Worm (Caenorhabditis elegans): ENCODE results near the gene T02G5.15.
A peak's percentile ranks its signal among the peaks of the same experiment; 100 is the strongest.

DNA sequence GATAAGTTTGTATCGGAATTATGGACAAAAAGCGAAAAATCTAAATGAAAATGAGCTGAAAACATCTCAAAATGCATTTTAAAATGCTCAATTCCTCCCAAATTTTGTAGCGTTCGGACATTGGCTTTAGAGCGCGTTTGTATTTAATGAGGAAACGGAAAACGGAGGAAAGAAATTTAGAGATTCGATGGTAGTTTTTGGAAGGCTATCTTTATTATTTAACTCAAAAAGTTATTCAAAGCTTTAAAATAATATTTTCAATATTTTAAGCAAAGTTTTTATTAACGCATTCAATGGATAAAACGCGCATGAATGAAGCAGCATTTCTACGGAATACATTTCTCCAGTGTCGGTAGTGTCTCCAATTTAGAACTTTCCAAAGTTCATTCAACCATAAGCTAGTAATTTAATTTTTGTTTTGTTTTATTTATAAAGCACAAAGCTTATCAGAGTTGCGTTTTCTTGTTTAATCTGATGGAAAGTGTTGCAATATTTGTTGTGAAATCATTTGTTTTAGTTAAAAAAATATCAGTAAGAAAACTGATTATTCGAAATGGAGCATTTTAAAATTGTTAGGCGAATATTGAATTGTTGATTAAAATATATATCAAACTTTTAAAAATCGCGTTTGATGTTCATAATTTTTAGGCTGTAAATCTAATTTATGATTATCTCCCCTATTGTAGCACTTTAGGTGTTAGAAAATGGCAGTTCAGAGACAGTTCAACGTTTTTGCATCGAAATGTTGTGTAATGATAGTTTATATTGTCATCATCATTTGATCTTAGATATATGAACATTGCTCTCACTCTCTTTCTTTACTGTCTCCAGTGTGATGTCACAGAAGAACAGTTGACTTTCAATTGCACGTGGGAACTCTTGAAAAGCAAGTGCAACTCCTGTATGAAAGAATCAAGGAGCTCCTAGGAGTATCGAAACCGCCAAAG lies 11.3 kb upstream of the T02G5.15 start:
- no peak for TF ChIP-seq dve-1 (tag; optimal IDR thresholded peaks at IDR 0.05)
- TF ChIP-seq pha-4 (tag; optimal IDR thresholded peaks at IDR 0.05): no peak
- TF ChIP-seq tbx-7 (tag; optimal IDR thresholded peaks at IDR 0.05): peak; percentile 81
- TF ChIP-seq nhr-11 (tag; optimal IDR thresholded peaks at IDR 0.05): no peak
- no peak for TF ChIP-seq fkh-10 (GFP tag; optimal IDR thresholded peaks at IDR 0.05)
- no peak for TF ChIP-seq ama-1 (optimal IDR thresholded peaks at IDR 0.05)
- TF ChIP-seq dmd-4 (tag; optimal IDR thresholded peaks at IDR 0.05; ENCODE audit: borderline replicate concordance): no peak
- TF ChIP-seq odd-2 (tag; optimal IDR thresholded peaks at IDR 0.05): no peak
- no peak for TF ChIP-seq ceh-48 (tag; optimal IDR thresholded peaks at IDR 0.05)
- TF ChIP-seq unc-42 (tag; optimal IDR thresholded peaks at IDR 0.05): peak; percentile 93
